Worm (Caenorhabditis elegans): ENCODE results near the gene B0432.10.

DNA sequence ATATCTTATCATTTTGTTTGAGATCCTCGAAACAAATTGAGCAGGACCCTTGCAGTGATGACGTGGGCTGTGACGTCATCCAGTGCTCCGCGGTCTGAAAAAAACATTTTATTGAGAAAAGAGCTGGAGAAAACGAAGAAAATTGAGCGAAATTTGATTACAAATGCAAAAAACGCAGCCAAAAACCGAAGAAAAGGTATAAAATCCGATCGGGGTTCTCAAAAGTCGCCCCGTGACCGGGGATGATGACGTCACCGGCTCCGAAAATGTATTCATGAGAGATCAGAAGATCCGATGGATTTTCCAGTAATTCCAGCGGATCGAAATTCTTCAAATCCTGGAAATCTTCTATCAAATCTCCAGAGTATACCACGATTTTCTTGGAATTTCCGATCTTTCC is 3.6 kb downstream of the B0432.10 start, which contains the start of gene trul-1:
- TF ChIP-seq him-1 (tag; optimal IDR thresholded peaks at IDR 0.05) (no peak), W03F9.2 (tag; optimal IDR thresholded peaks at IDR 0.05) (no peak), dao-5 (tag; optimal IDR thresholded peaks at IDR 0.05) (no peak)
